Fruit fly (Drosophila melanogaster) whole organism: ENCODE data around the gene CG31862.

Experiments
- CG8478 ChIP-seq: fragments of >200 bp; optimal IDR thresholded peaks from 2 replicates; lab custom pipeline; 2018; ENCODE audit warnings: inconsistent platforms
- Dll ChIP-seq: fragments of >200 bp; optimal IDR thresholded peaks from 2 replicates; lab custom pipeline; 2017
- EcR ChIP-seq, 2 experiments: fragments of >200 bp; optimal IDR thresholded peaks; 2 replicates each; lab custom pipeline; 2017; ENCODE audit warnings: missing biosample characterization in 2 of 2, missing genetic modification characterization in 2 of 2, missing genetic modification reagents in 2 of 2
- pan ChIP-seq: fragments of >200 bp; optimal IDR thresholded peaks from 2 replicates; lab custom pipeline; 2017
- psq ChIP-seq: fragments of >200 bp; optimal IDR thresholded peaks from 2 replicates; lab custom pipeline; 2017
- usp ChIP-seq: fragments of >200 bp; optimal IDR thresholded peaks from 2 replicates; lab custom pipeline; 2017; ENCODE audit warnings: missing biosample characterization, missing genetic modification characterization, mixed read lengths

Gene CG31862

DNA sequence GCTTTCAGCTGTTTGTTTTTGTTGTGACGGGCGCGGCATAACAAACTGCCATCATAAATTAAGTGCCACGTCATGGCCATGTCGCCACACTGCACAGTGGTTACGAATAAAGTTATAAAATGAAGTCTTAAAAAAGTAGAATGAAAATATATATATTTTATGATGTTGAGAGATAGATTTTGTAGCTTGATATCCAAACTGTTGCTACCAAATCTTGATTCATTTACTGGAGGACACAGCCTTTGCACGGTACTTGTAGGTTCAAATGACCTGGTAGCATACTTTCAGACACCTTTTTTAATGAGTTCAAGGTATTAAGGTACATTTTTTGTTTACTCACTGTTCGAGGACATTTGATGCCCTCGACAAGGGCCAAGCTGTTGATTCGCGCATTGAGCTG is 15.3 kb downstream of the CG31862 start:
- no peak for TF ChIP-seq EcR (GFP tag; optimal IDR thresholded peaks at IDR 0.05; lab: Kevin White, UChicago)
- TF ChIP-seq Dll (lab: Kevin White, UChicago): no peak

DNA sequence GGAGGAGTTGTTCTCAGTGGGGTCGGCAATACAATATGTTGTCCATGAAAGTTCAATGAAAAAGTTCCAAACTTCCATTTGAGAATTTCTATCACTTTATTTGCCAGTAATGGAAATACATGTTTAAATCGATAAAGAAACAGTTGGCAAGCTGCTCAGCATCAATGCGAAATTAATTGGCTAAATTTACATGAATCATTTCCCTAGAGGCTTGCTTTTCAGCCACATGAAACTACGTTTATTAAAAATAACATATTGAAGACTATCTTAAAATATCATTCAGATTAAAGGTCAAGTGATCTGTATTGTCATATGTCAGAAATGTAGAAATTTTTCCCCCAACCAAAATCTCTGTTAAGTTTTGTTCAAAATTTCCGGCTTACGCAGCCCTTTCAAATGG is 17.5 kb downstream of the CG31862 start, which contains the start of gene CG17010:
TSS of gene CG17010 (plus strand) at position 301 of the 400 bp plus-strand sequence.
- no peak for TF ChIP-seq CG8478 (lab: Kevin White, UChicago)
- no peak for TF ChIP-seq EcR (GFP tag; optimal IDR thresholded peaks at IDR 0.05; lab: Kevin White, UChicago)
- no peak for TF ChIP-seq psq (lab: Kevin White, UChicago)
- no peak for TF ChIP-seq pan
- TF ChIP-seq usp (GFP tag; lab: Kevin White, UChicago): no peak
- TF ChIP-seq Dll (lab: Kevin White, UChicago): no peak

dm6 chr2L:12363206-12363605 is 24.6 kb downstream of the CG31862 start:
- TF ChIP-seq pan (no peak), EcR (GFP tag; optimal IDR thresholded peaks at IDR 0.05; lab: Kevin White, UChicago) (no peak), usp (GFP tag; lab: Kevin White, UChicago) (no peak), CG8478 (lab: Kevin White, UChicago) (no peak), psq (lab: Kevin White, UChicago) (no peak), Dll (lab: Kevin White, UChicago) (no peak)

DNA sequence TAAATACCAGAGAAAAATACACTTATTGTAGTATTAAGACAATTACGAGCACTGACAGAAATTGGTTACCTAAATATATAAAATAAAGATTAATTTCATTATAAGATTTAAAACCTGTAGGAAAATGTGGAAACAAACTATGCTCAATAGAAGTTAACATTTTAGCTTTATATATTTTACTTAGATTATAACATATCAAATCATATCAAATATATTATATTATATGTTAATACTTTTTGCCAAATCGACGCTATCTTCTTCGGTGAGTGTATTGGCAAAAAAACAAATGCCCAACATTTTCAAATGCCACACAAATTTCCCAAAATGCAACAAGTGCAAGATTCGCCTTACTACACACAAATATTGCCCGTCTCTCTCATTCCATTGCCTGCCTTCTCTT is 25.4 kb downstream of the CG31862 start:
- TF ChIP-seq pan (no peak), Dll (lab: Kevin White, UChicago) (no peak), CG8478 (lab: Kevin White, UChicago) (no peak), usp (GFP tag; lab: Kevin White, UChicago) (no peak), EcR (GFP tag; optimal IDR thresholded peaks at IDR 0.05; lab: Kevin White, UChicago) (no peak), psq (lab: Kevin White, UChicago) (no peak)

- no peak for TF ChIP-seq psq (lab: Kevin White, UChicago)
- TF ChIP-seq CG8478 (lab: Kevin White, UChicago): peak; percentile 51
- TF ChIP-seq usp (GFP tag; lab: Kevin White, UChicago): no peak
- peak; percentile 50 for TF ChIP-seq Dll (lab: Kevin White, UChicago)
- TF ChIP-seq EcR (GFP tag; optimal IDR thresholded peaks at IDR 0.05; lab: Kevin White, UChicago): no peak
Observed at dm6 chr2L:12365964-12366482, 27.4 kb downstream of the CG31862 start.

dm6 chr2L:12369612-12370011 is 31.0 kb downstream of the CG31862 start:
- TF ChIP-seq usp (GFP tag; lab: Kevin White, UChicago): no peak
- TF ChIP-seq CG8478 (lab: Kevin White, UChicago): no peak
- TF ChIP-seq EcR (GFP tag; optimal IDR thresholded peaks at IDR 0.05; lab: Kevin White, UChicago): no peak

dm6 chr2L:12371740-12372139 is 33.1 kb downstream of the CG31862 start:
- TF ChIP-seq usp (GFP tag; lab: Kevin White, UChicago) (no peak), Dll (lab: Kevin White, UChicago) (no peak), psq (lab: Kevin White, UChicago) (no peak), CG8478 (lab: Kevin White, UChicago) (no peak)

DNA sequence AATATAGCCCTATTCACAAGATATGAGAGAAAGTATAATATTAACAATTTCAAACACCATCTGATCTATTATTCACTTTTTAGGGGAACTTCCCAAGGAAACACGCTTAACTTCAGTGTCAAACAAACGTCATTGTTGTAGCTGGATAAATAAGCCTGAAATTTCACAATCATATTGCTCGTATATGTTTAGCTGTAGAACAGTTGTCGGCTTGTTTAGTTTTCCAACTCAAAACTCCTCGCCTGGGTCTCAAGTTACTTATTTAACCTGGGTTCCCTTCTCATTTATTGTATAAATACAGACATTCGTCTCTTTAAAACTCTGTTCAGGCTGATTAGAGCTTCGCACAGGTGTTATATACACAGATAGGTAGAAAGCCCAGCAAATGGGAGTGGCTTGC is 33.8 kb downstream of the CG31862 start:
- TF ChIP-seq EcR (GFP tag; optimal IDR thresholded peaks at IDR 0.05; lab: Kevin White, UChicago) (no peak), CG8478 (lab: Kevin White, UChicago) (no peak), Dll (lab: Kevin White, UChicago) (no peak), psq (lab: Kevin White, UChicago) (no peak), usp (GFP tag; lab: Kevin White, UChicago) (no peak), pan (no peak)

DNA sequence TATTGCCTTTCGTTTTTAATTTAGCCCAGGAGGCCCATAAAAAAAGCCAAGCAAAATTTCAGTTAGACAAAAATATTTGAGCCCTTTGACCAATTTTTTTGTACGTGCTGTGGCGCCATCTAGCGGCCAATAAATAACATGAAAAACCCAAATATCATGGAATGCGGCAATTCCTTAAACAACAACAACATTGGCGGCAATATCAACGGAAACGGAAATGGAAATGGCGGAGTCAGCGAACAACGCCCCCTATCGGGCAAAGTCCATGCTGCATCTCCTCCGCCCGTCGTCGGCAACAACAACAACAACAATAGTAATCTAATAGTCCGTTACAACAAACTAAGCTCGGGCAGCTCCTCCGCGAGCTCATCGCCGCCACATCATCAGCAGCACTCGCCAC is 34.9 kb downstream of the CG31862 start:
- TF ChIP-seq EcR (GFP tag; optimal IDR thresholded peaks at IDR 0.05; lab: Kevin White, UChicago) (no peak), Dll (lab: Kevin White, UChicago) (no peak), pan (no peak), usp (GFP tag; lab: Kevin White, UChicago) (no peak), psq (lab: Kevin White, UChicago) (no peak), CG8478 (lab: Kevin White, UChicago) (no peak)

DNA sequence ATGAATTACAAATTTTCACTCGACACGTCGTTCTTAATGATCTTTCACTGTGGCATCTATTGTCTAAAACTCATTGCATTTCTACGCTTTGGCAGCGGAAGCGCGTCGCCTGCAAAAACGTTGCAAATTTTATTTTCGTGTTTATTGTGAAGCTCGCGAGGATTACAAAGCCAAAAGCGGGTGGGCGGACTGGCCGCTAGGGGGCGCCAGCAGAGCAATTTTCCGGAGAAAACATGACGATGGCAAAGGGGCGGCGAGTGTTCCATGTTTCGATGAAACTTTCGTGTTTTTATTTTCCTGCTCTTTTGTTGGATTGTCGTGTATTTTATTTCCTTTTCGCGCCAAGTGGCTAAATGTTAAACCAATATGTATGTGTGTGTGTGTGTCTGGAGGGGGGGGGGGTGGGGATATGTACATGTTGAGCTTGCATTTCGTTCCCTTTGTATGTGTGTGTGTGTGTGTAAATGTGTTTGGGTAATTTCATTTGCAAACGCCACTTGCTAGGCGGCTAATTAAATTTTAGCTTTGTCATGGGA is 36.0 kb downstream of the CG31862 start:
- no peak for TF ChIP-seq Dll (lab: Kevin White, UChicago)
- no peak for TF ChIP-seq psq (lab: Kevin White, UChicago)
- no peak for TF ChIP-seq EcR (GFP tag; optimal IDR thresholded peaks at IDR 0.05; lab: Kevin White, UChicago)
- no peak for TF ChIP-seq usp (GFP tag; lab: Kevin White, UChicago)
